Worm (Caenorhabditis elegans) whole organism, L1 larva: Measurements from ENCODE around the gene C06E7.88.

ENCODE experiments used
- C34B4.2 ChIP-seq: sonication (generic microtip); optimal IDR thresholded peaks from 2 replicates; lab custom pipeline; 2017; ENCODE audit warnings: mild to moderate bottlenecking, missing genetic modification characterization, missing compliant biosample characterization
- aly-2 ChIP-seq: fragments of 150-350 bp; optimal IDR thresholded peaks from 2 replicates; lab custom pipeline; 2014; ENCODE audit warnings: missing biosample characterization, missing genetic modification characterization
- jun-1 ChIP-seq: fragments of 150-350 bp; optimal IDR thresholded peaks from 2 replicates; lab custom pipeline; 2014; ENCODE audit warnings: missing biosample characterization, missing genetic modification reagents, missing genetic modification characterization
- lsy-2 ChIP-seq, 2 experiments: fragments of 150-350 bp; optimal IDR thresholded peaks; 2 replicates each; lab custom pipeline; 2014; ENCODE audit warnings: missing biosample characterization in 2 of 2, missing genetic modification characterization in 2 of 2
- mep-1 ChIP-seq: fragments of 150-350 bp; optimal IDR thresholded peaks from 2 replicates; lab custom pipeline; 2014; ENCODE audit warnings: missing biosample characterization, missing genetic modification characterization
- nhr-11 ChIP-seq: fragments of 150-350 bp; optimal IDR thresholded peaks from 2 replicates; lab custom pipeline; 2014; ENCODE audit warnings: missing biosample characterization, missing genetic modification characterization
- nhr-71 ChIP-seq: sonication (generic microtip); optimal IDR thresholded peaks from 2 replicates; lab custom pipeline; 2016; ENCODE audit warnings: mild to moderate bottlenecking, missing genetic modification characterization, moderate library complexity, missing compliant biosample characterization
- nhr-77 ChIP-seq: fragments of 150-350 bp; optimal IDR thresholded peaks from 2 replicates; lab custom pipeline; 2014; ENCODE audit warnings: missing biosample characterization, missing genetic modification characterization
- pax-3 ChIP-seq: fragments of 200-800 bp; sonication (Bioruptor generic); optimal IDR thresholded peaks from 2 replicates; lab custom pipeline; 2018; ENCODE audit warnings: mild to moderate bottlenecking, missing genetic modification characterization, moderate library complexity, missing compliant biosample characterization
- pqm-1 ChIP-seq: sonication (generic microtip); optimal IDR thresholded peaks from 3 replicates; lab custom pipeline; 2017; ENCODE audit warnings: missing biosample characterization, missing genetic modification characterization
- tbx-2 ChIP-seq: sonication (generic microtip); optimal IDR thresholded peaks from 2 replicates; lab custom pipeline; 2016; ENCODE audit warnings: missing genetic modification characterization, missing compliant biosample characterization
- unc-62 ChIP-seq: fragments of 150-350 bp; optimal IDR thresholded peaks from 2 replicates; lab custom pipeline; 2014; ENCODE audit warnings: missing biosample characterization, missing genetic modification reagents, missing genetic modification characterization
- vab-15 ChIP-seq: sonication (generic microtip); optimal IDR thresholded peaks from 2 replicates; lab custom pipeline; 2017; ENCODE audit warnings: missing genotype, mild to moderate bottlenecking, missing genetic modification characterization, missing compliant biosample characterization
- zag-1 ChIP-seq: fragments of 150-350 bp; optimal IDR thresholded peaks from 2 replicates; lab custom pipeline; 2014; ENCODE audit warnings: missing biosample characterization, missing genetic modification characterization

DNA sequence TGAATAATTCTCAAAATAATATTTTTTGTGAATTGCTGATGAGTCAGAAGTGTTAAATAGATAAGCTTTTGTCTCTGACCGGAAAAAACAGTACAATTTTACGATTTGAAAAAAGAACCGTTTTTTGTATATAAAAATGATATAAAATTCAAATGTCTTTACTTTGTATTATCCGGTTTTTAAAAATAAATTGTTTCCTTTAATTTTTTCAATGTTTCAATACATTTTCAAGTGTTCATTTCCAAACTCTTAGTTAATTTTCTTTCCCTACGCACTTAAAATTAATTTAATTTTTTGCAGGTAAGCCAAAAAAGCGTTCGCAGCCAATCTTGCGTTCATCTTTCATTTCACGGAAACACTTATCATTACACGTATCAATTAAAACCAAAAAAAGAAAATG lies 42.6 kb downstream of the C06E7.88 start, which contains the start of gene egal-1:
- no peak for TF ChIP-seq nhr-77 (tag; lab: Kevin White, UChicago)
- TF ChIP-seq unc-62 (GFP tag; lab: Kevin White, UChicago), result no peak
- TF ChIP-seq zag-1 (tag; lab: Kevin White, UChicago), result no peak
- TF ChIP-seq jun-1 (tag; lab: Kevin White, UChicago), result no peak
- TF ChIP-seq C34B4.2 (tag; lab: Kevin White, UChicago), result no peak
- no peak for TF ChIP-seq mep-1 (tag; lab: Kevin White, UChicago)
- TF ChIP-seq aly-2 (tag; lab: Kevin White, UChicago), result no peak
- TF ChIP-seq vab-15, result no peak
- TF ChIP-seq lsy-2 (tag; optimal IDR thresholded peaks at IDR 0.05; lab: Kevin White, UChicago), result no peak
- no peak for TF ChIP-seq nhr-11 (tag; lab: Kevin White, UChicago)
- no peak for TF ChIP-seq tbx-2 (tag; lab: Kevin White, UChicago)
- no peak for TF ChIP-seq pqm-1
- TF ChIP-seq pax-3, result no peak
- no peak for TF ChIP-seq nhr-71 (tag; lab: Kevin White, UChicago)
